Worm (Caenorhabditis elegans): Measurements from ENCODE around the gene myo-2.

DNA sequence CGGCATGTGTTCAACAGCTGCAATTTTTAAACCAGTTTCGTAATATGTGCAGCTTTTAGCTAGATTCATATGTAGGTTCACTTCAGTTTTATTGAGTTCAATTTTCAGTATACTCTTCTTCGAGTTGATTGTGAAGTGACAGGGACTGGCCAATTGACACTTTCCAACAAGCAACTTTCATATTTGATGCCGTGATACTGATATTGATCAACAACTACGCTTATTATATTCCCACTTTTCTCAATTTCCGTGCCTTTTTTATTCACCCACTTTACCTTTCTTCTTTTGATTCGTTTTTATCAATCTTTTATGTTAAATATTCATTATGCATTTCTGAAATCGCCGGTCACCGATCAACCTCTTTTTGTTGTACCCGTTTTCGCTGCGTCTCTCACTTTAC lies 16.2 kb downstream of the myo-2 start:
- no peak for TF ChIP-seq pag-3 (tag; optimal IDR thresholded peaks at IDR 0.05; ENCODE audit: borderline replicate concordance, insufficient read depth)
- TF ChIP-seq unc-130 (tag; optimal IDR thresholded peaks at IDR 0.05) = no peak

Data from whole organism, L1 larva.